Fruit fly (Drosophila melanogaster): ENCODE results near the gene CG15211.

The CG15211 gene

dm6 chrX:10729196-10729835, 43.0 kb upstream of the CG15211 start (continued):
- TF ChIP-seq CG8281 (tag; optimal IDR thresholded peaks at IDR 0.05): peak; percentile 99
- no peak for TF ChIP-seq ken (GFP tag; IDR thresholded peaks at IDR 0.05)
- no peak for TF ChIP-seq pho (GFP tag; optimal IDR thresholded peaks at IDR 0.05)
- TF ChIP-seq gcm2 (GFP tag; optimal IDR thresholded peaks at IDR 0.05): no peak
- TF ChIP-seq hb (GFP tag; IDR thresholded peaks at IDR 0.05; ENCODE audit: partially characterized antibody): no peak
- TF ChIP-seq CG4424 (GFP tag; optimal IDR thresholded peaks at IDR 0.05): no peak
- no peak for TF ChIP-seq CG10959 (GFP tag; IDR thresholded peaks at IDR 0.05)
- no peak for TF ChIP-seq CG3838 (GFP tag; optimal IDR thresholded peaks at IDR 0.05)
- TF ChIP-seq stwl (tag; optimal IDR thresholded peaks at IDR 0.05): peak; percentile 95
- no peak for TF ChIP-seq NFAT (GFP tag; IDR thresholded peaks at IDR 0.05)
- TF ChIP-seq CG2116 (GFP tag; optimal IDR thresholded peaks at IDR 0.05): no peak
- TF ChIP-seq CG11504 (tag; optimal IDR thresholded peaks at IDR 0.05): no peak
- TF ChIP-seq dimm (GFP tag; IDR thresholded peaks at IDR 0.05): no peak
- TF ChIP-seq CG5180 (GFP tag; optimal IDR thresholded peaks at IDR 0.05): peak; percentile 57
- TF ChIP-seq CG13775 (GFP tag; optimal IDR thresholded peaks at IDR 0.05): no peak
- TF ChIP-seq Mrtf (GFP tag; IDR thresholded peaks at IDR 0.05): no peak
- TF ChIP-seq Hr78 (GFP tag; optimal IDR thresholded peaks at IDR 0.05): peak in 1 of 2 experiments; percentile 2
- no peak for TF ChIP-seq CG10366 (GFP tag; IDR thresholded peaks at IDR 0.05)
- no peak for TF ChIP-seq CG5245 (GFP tag; optimal IDR thresholded peaks at IDR 0.05)
- TF ChIP-seq Sox100B (GFP tag; optimal IDR thresholded peaks at IDR 0.05): peak; percentile 3
- no peak for TF ChIP-seq ap (GFP tag; IDR thresholded peaks at IDR 0.05)
- no peak for TF ChIP-seq Nf-YC (tag; optimal IDR thresholded peaks at IDR 0.05)
- no peak for TF ChIP-seq CG17328 (GFP tag; IDR thresholded peaks at IDR 0.05)
- TF ChIP-seq bigmax (GFP tag; optimal IDR thresholded peaks at IDR 0.05): no peak

- no peak for TF ChIP-seq CG1603 (tag; optimal IDR thresholded peaks at IDR 0.05)
- TF ChIP-seq gsb-n (tag; optimal IDR thresholded peaks at IDR 0.05): peak; percentile 1
- TF ChIP-seq gt (GFP tag; IDR thresholded peaks at IDR 0.05): no peak
- no peak for TF ChIP-seq CG10274 (GFP tag; optimal IDR thresholded peaks at IDR 0.05)
- TF ChIP-seq CG2199 (GFP tag; IDR thresholded peaks at IDR 0.05): peak; percentile 64; the same call in 2 of the 3 replicates
- TF ChIP-seq unc-4 (GFP tag; IDR thresholded peaks at IDR 0.05; ENCODE audit: partially characterized antibody): no peak
- no peak for TF ChIP-seq cas (GFP tag; IDR thresholded peaks at IDR 0.05)
- peak; percentile 43 for TF ChIP-seq Fer1 (GFP tag; optimal IDR thresholded peaks at IDR 0.05)
- TF ChIP-seq salm (tag; optimal IDR thresholded peaks at IDR 0.05): no peak
- no peak for TF ChIP-seq CG10209 (GFP tag; optimal IDR thresholded peaks at IDR 0.05)
- peak; percentile 23 for TF ChIP-seq gem (tag; optimal IDR thresholded peaks at IDR 0.05)
- peak; percentile 1 for TF ChIP-seq Blimp-1 (GFP tag; optimal IDR thresholded peaks at IDR 0.05)
- TF ChIP-seq CG11093 (GFP tag; IDR thresholded peaks at IDR 0.05): no peak
- TF ChIP-seq HmgD (GFP tag; optimal IDR thresholded peaks at IDR 0.05): peak; percentile 4
- no peak for TF ChIP-seq CTCF (GFP tag; optimal IDR thresholded peaks at IDR 0.05)
- TF ChIP-seq jing (GFP tag; optimal IDR thresholded peaks at IDR 0.05): no peak
- TF ChIP-seq p53 (GFP tag; optimal IDR thresholded peaks at IDR 0.05): no peak
- no peak for TF ChIP-seq CG3847 (GFP tag; IDR thresholded peaks at IDR 0.05)
- TF ChIP-seq CG11504 (tag; optimal IDR thresholded peaks at IDR 0.05): peak; percentile 97
- no peak for TF ChIP-seq CG14710 (tag; optimal IDR thresholded peaks at IDR 0.05)
- no peak for TF ChIP-seq CG4707 (GFP tag; optimal IDR thresholded peaks at IDR 0.05)
- no peak for TF ChIP-seq seq (GFP tag; IDR thresholded peaks at IDR 0.05)
- TF ChIP-seq CG6175 (GFP tag; IDR thresholded peaks at IDR 0.05): no peak
- no peak for TF ChIP-seq Doc2 (GFP tag; IDR thresholded peaks at IDR 0.05)
- peak; percentile 58 for TF ChIP-seq scrt (GFP tag; optimal IDR thresholded peaks at IDR 0.05)
- TF ChIP-seq CG33213 (GFP tag; optimal IDR thresholded peaks at IDR 0.05): no peak
Measured at dm6 chrX:10729921-10730873, 42.1 kb upstream of the CG15211 start.
